Worm (Caenorhabditis elegans) whole organism, L4 larva: Measurements from ENCODE around the gene srj-39.

Experiments used
- dpl-1 ChIP-seq: fragments of 150-350 bp; optimal IDR thresholded peaks from 2 replicates; lab custom pipeline; 2014; ENCODE audit warnings: missing biosample characterization, missing genetic modification reagents, missing genetic modification characterization
- fos-1 ChIP-seq: fragments of 150-350 bp; optimal IDR thresholded peaks from 2 replicates; lab custom pipeline; 2014; ENCODE audit warnings: missing biosample characterization, missing genetic modification characterization
- hif-1 ChIP-seq, 2 experiments: sonication (generic microtip); optimal IDR thresholded peaks; 2 replicates each; lab custom pipeline; 2016 to 2017; ENCODE audit warnings: missing compliant biosample characterization in 2 of 2, missing genetic modification characterization in 2 of 2, missing genetic modification reagents in 2 of 2, missing genotype in 2 of 2, mild to moderate bottlenecking in 1 of 2
- nhr-237 ChIP-seq: sonication (generic microtip); optimal IDR thresholded peaks from 2 replicates; lab custom pipeline; 2017; ENCODE audit warnings: missing biosample characterization, missing genetic modification characterization

DNA sequence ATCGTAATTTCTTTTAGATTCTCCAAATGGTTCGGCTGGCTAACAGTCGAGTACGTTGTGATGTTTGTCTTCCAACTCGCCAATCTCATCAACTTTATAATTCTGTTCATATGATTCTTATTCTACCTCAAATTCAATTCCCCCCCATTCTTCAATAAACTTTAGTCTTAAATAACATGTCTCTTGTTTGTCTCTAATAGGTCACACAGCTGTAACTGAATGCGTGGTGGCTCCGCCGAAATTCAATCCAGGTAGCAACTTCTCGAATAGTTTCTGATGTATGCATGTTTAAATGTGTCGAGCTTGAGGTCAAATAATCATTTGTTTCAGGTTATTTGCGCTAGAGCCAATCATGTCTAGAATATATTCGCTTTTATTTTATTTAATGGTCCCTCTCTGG is 34.3 kb downstream of the srj-39 start, which contains the start of gene lgc-29:
- TF ChIP-seq fos-1, result no peak
- TF ChIP-seq hif-1 (tag; optimal IDR thresholded peaks at IDR 0.05; lab: Kevin White, UChicago), result no peak
- no peak for TF ChIP-seq dpl-1
- TF ChIP-seq nhr-237 (tag; lab: Kevin White, UChicago), result no peak
